Fruit fly (Drosophila melanogaster) whole organism, prepupa: ENCODE results near the gene Adck5.

Source experiments
- Blimp-1 ChIP-seq: fragments of 200-800 bp; sonication (Bioruptor generic); optimal IDR thresholded peaks from 3 replicates; lab custom pipeline; 2017; ENCODE audit warnings: missing biosample characterization, missing genetic modification characterization, mild to moderate bottlenecking, moderate library complexity, missing genetic modification reagents
- CG10669 ChIP-seq: fragments of 200-800 bp; sonication (Bioruptor generic); optimal IDR thresholded peaks from 3 replicates; lab custom pipeline; 2018; ENCODE audit warnings: missing biosample characterization, mild to moderate bottlenecking, missing genetic modification characterization, moderate library complexity
- CG11294 ChIP-seq: fragments of 200-800 bp; sonication (Bioruptor generic); IDR thresholded peaks from 2 replicates; pipeline ENCODE4 v1.3.6; 2022; ENCODE audit warnings: missing biosample characterization, missing genetic modification characterization
- CG11762 ChIP-seq: fragments of 200-800 bp; sonication (Bioruptor generic); optimal IDR thresholded peaks from 3 replicates; lab custom pipeline; 2016; ENCODE audit warnings: missing biosample characterization, missing genetic modification characterization; ENCODE audit not compliant: insufficient read depth
- CG15336 ChIP-seq: fragments of 200-800 bp; sonication (Bioruptor generic); IDR thresholded peaks from 2 replicates; pipeline ENCODE4 v1.3.6; 2022; ENCODE audit warnings: missing biosample characterization, missing genetic modification characterization
- CG16779 ChIP-seq: fragments of 200-800 bp; sonication (Bioruptor generic); optimal IDR thresholded peaks from 3 replicates; lab custom pipeline; 2017; ENCODE audit warnings: missing biosample characterization, mild to moderate bottlenecking, missing genetic modification characterization
- CG31627 ChIP-seq: fragments of 200-800 bp; sonication (Bioruptor generic); optimal IDR thresholded peaks from 3 replicates; lab custom pipeline; 2016; ENCODE audit warnings: missing biosample characterization, missing genetic modification characterization
- CG34406 ChIP-seq: fragments of 200-800 bp; sonication (Bioruptor generic); optimal IDR thresholded peaks from 3 replicates; lab custom pipeline; 2016; ENCODE audit warnings: missing biosample characterization, missing genetic modification characterization
- CG4318 ChIP-seq: fragments of 200-800 bp; sonication (Bioruptor generic); optimal IDR thresholded peaks from 3 replicates; lab custom pipeline; 2017; ENCODE audit warnings: missing biosample characterization, mild to moderate bottlenecking, missing genetic modification characterization
- CG6163 ChIP-seq: fragments of 200-800 bp; sonication (Bioruptor generic); IDR thresholded peaks from 3 replicates; pipeline ENCODE4 v1.3.6; 2022; ENCODE audit warnings: missing biosample characterization, missing genetic modification characterization
- CG6792 ChIP-seq: fragments of 200-800 bp; sonication (Bioruptor generic); optimal IDR thresholded peaks from 3 replicates; lab custom pipeline; 2016; ENCODE audit warnings: missing biosample characterization, missing genetic modification characterization
- CG6808 ChIP-seq: fragments of 200-800 bp; sonication (Bioruptor generic); optimal IDR thresholded peaks from 3 replicates; lab custom pipeline; 2017; ENCODE audit warnings: missing biosample characterization, missing genetic modification characterization, mild to moderate bottlenecking, moderate library complexity, missing genetic modification reagents
- CG7368 ChIP-seq: fragments of 200-800 bp; sonication (Bioruptor generic); optimal IDR thresholded peaks from 3 replicates; lab custom pipeline; 2016; ENCODE audit warnings: missing biosample characterization, missing genetic modification characterization
- CG8632 ChIP-seq: fragments of 200-800 bp; sonication (Bioruptor generic); optimal IDR thresholded peaks from 3 replicates; lab custom pipeline; 2016; ENCODE audit warnings: missing biosample characterization, missing genetic modification characterization
- CG9139 ChIP-seq: fragments of 200-800 bp; sonication (Bioruptor generic); optimal IDR thresholded peaks from 3 replicates; lab custom pipeline; 2017; ENCODE audit warnings: missing biosample characterization, mild to moderate bottlenecking, missing genetic modification characterization
- Eip75B ChIP-seq: fragments of 200-800 bp; sonication (Bioruptor generic); optimal IDR thresholded peaks from 3 replicates; lab custom pipeline; 2016; ENCODE audit warnings: missing biosample characterization, missing genetic modification characterization
- Eip78C ChIP-seq: fragments of 200-800 bp; sonication (Bioruptor generic); peaks from one replicate; lab custom pipeline; 2016; ENCODE audit warnings: missing biosample characterization, missing genetic modification characterization
- Ets21C ChIP-seq: fragments of 200-800 bp; sonication (Bioruptor generic); optimal IDR thresholded peaks from 3 replicates; lab custom pipeline; 2016; ENCODE audit warnings: missing biosample characterization, missing genetic modification characterization
- Ets96B ChIP-seq: fragments of 200-800 bp; optimal IDR thresholded peaks from 2 replicates; lab custom pipeline; 2019; ENCODE audit warnings: missing biosample characterization, mild to moderate bottlenecking, missing genetic modification characterization, moderate library complexity
- Gug ChIP-seq: fragments of 200-800 bp; sonication (Bioruptor generic); IDR thresholded peaks from 2 replicates; pipeline ENCODE4 v1.3.6; 2022; ENCODE audit warnings: missing biosample characterization, missing genetic modification characterization
- Hr39 ChIP-seq: fragments of 200-800 bp; sonication (Bioruptor generic); optimal IDR thresholded peaks from 2 replicates; lab custom pipeline; 2016; ENCODE audit warnings: missing biosample characterization, missing genetic modification characterization
- Hr4 ChIP-seq: fragments of 200-800 bp; sonication (Bioruptor generic); optimal IDR thresholded peaks from 3 replicates; lab custom pipeline; 2016; ENCODE audit warnings: missing biosample characterization, missing genetic modification characterization
- OdsH ChIP-seq: fragments of 200-800 bp; sonication (Bioruptor generic); optimal IDR thresholded peaks from 3 replicates; lab custom pipeline; 2016; ENCODE audit warnings: missing biosample characterization, missing genetic modification characterization
- Sox102F ChIP-seq: fragments of 200-800 bp; sonication (Bioruptor generic); optimal IDR thresholded peaks from 2 replicates; lab custom pipeline; 2016; ENCODE audit warnings: missing biosample characterization, mild to moderate bottlenecking, missing genetic modification characterization
- Sox14 ChIP-seq: fragments of 200-800 bp; sonication (Bioruptor generic); optimal IDR thresholded peaks from 3 replicates; lab custom pipeline; 2016; ENCODE audit warnings: missing biosample characterization, missing genetic modification characterization
- achi ChIP-seq: fragments of 200-800 bp; sonication (Bioruptor generic); optimal IDR thresholded peaks from 3 replicates; lab custom pipeline; 2016; ENCODE audit warnings: missing biosample characterization, missing genetic modification characterization
- cyc ChIP-seq: fragments of 200-800 bp; sonication (Bioruptor generic); optimal IDR thresholded peaks from 3 replicates; lab custom pipeline; 2016; ENCODE audit warnings: missing biosample characterization, missing genetic modification characterization
- dac ChIP-seq: fragments of 200-800 bp; sonication (Bioruptor generic); optimal IDR thresholded peaks from 2 replicates; lab custom pipeline; 2017; ENCODE audit warnings: missing biosample characterization, mild to moderate bottlenecking, missing genetic modification characterization
- eg ChIP-seq: fragments of 200-800 bp; sonication (Bioruptor generic); IDR thresholded peaks from 3 replicates; pipeline ENCODE4 v1.3.6; 2022; ENCODE audit warnings: missing biosample characterization, missing genetic modification characterization
- esn ChIP-seq: fragments of 200-800 bp; sonication (Bioruptor generic); optimal IDR thresholded peaks from 2 replicates; lab custom pipeline; 2016; ENCODE audit warnings: missing biosample characterization, mild to moderate bottlenecking, missing genetic modification characterization, moderate library complexity
- fd59A ChIP-seq: fragments of 200-800 bp; sonication (Bioruptor generic); optimal IDR thresholded peaks from 2 replicates; lab custom pipeline; 2017; ENCODE audit warnings: missing biosample characterization, mild to moderate bottlenecking, missing genetic modification characterization, missing genetic modification reagents
- fkh ChIP-seq: fragments of 200-800 bp; sonication (Bioruptor generic); optimal IDR thresholded peaks from 3 replicates; lab custom pipeline; 2017; ENCODE audit warnings: missing biosample characterization, mild to moderate bottlenecking, missing genetic modification characterization, moderate library complexity
- net ChIP-seq: fragments of 200-800 bp; sonication (Bioruptor generic); optimal IDR thresholded peaks from 3 replicates; lab custom pipeline; 2016; ENCODE audit warnings: missing biosample characterization, missing genetic modification characterization
- pdm3 ChIP-seq: fragments of 200-800 bp; sonication (Bioruptor generic); optimal IDR thresholded peaks from 3 replicates; lab custom pipeline; 2016; ENCODE audit warnings: missing biosample characterization, missing genetic modification characterization
- salr ChIP-seq, 2 experiments: fragments of 200-800 bp; sonication (Bioruptor generic); optimal IDR thresholded peaks; 3 replicates each; lab custom pipeline; 2016 to 2018; ENCODE audit warnings: missing biosample characterization in 2 of 2, missing genetic modification characterization in 2 of 2, mild to moderate bottlenecking in 1 of 2
- spab ChIP-seq: fragments of 200-800 bp; sonication (Bioruptor generic); optimal IDR thresholded peaks from 2 replicates; lab custom pipeline; 2017; ENCODE audit warnings: missing biosample characterization, mild to moderate bottlenecking, missing genetic modification characterization, missing genetic modification reagents
- svp ChIP-seq: fragments of 200-800 bp; sonication (Bioruptor generic); peaks from one replicate; lab custom pipeline; 2016; ENCODE audit warnings: missing biosample characterization, missing genetic modification characterization

Gene Adck5

DNA sequence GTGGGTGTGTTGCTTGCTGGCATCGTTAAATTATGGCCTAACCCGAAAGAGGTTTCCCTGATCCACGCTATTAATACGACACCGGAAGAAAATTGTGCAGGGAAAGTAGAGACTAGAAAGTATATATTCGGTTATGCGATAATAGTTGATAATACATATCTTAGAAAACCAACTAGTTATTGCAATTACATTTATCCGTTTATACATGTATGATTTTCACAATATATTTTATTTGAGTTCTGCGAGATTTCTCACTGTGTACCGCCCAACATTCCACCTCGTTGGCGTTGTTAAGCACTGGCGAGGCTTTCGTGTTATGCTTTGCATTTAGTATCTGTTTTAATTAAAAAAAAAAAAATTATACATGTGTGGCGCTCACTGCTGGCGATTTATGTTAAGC, 14.2 kb upstream of the Adck5 start (continued):
- peak; percentile 38 for TF ChIP-seq CG4318
- TF ChIP-seq Hr39 = peak; percentile 37
- peak; percentile 57 for TF ChIP-seq net
- peak; percentile 62 for TF ChIP-seq pdm3 (GFP tag; lab: Kevin White, UChicago)
- peak; percentile 81 for TF ChIP-seq eg (GFP tag; lab: Robert Waterston, UW)
- TF ChIP-seq svp (GFP tag; lab: Kevin White, UChicago) = no peak
- TF ChIP-seq Ets21C (GFP tag; lab: Kevin White, UChicago) = no peak
- peak; percentile 6 for TF ChIP-seq CG34406 (GFP tag; lab: Kevin White, UChicago)
- peak; percentile 69; the same call in 1 of the 2 replicates for TF ChIP-seq Gug
- peak; percentile 60 for TF ChIP-seq CG11294 (GFP tag; lab: Robert Waterston, UW)
- peak; percentile 38 for TF ChIP-seq CG31627
- peak; percentile 59 for TF ChIP-seq achi (GFP tag; lab: Kevin White, UChicago)
- TF ChIP-seq CG7368 = no peak
- TF ChIP-seq salr (GFP tag; optimal IDR thresholded peaks at IDR 0.05; lab: Kevin White, UChicago) = peak in 1 of 2 experiments; percentile 35
- no peak for TF ChIP-seq Eip75B (GFP tag; lab: Kevin White, UChicago)
- TF ChIP-seq CG11762 (GFP tag; lab: Kevin White, UChicago) = no peak
- TF ChIP-seq CG8632 (GFP tag; lab: Kevin White, UChicago) = no peak
- TF ChIP-seq Hr4 (GFP tag; lab: Kevin White, UChicago) = peak; percentile 71
- TF ChIP-seq esn (GFP tag; lab: Kevin White, UChicago) = peak; percentile 32
- no peak for TF ChIP-seq Blimp-1 (GFP tag; lab: Kevin White, UChicago)
- no peak for TF ChIP-seq Ets96B (tag; lab: Kevin White, UChicago)
- TF ChIP-seq OdsH = peak; percentile 61
- TF ChIP-seq CG9139 (GFP tag; lab: Kevin White, UChicago) = no peak
- peak; percentile 85 for TF ChIP-seq CG15336 (GFP tag; lab: Robert Waterston, UW)
- no peak for TF ChIP-seq CG10669
- TF ChIP-seq CG6792 (GFP tag; lab: Kevin White, UChicago) = no peak
- no peak for TF ChIP-seq dac (GFP tag; lab: Kevin White, UChicago)
- TF ChIP-seq CG6163 (GFP tag; lab: Robert Waterston, UW) = peak; percentile 70
- no peak for TF ChIP-seq spab (GFP tag; lab: Kevin White, UChicago)

DNA sequence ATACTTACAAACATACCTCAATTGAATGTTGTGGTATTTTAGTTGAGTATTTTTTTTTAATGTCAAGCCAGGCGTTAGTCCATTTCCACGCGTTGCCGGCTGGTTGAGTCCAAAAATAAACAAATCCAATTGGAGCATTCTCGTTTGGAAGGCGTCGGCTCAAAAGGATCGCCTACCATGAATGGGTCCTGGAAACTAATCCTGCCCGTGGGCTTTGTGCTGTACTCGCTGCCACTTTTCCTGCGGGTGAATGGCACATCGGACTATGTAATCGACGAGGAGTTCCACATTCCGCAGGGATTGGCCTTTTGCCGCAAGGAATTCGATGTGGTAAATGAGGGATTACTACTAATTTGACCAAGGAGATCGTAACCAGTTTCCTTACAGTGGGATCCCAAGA, 4.7 kb upstream of the Adck5 start, which contains the start of gene Alg10:
Alg10 (plus strand) TSS at position 73 of the 400 bp plus-strand sequence.
- peak; percentile 57 for TF ChIP-seq fkh
- no peak for TF ChIP-seq eg (GFP tag; lab: Robert Waterston, UW)

- 0 out of 3 replicates have a peak, but pooled peaks have one; percentile 36 for TF ChIP-seq CG6163 (GFP tag; lab: Robert Waterston, UW)
- peak; percentile 69 for TF ChIP-seq Eip78C (GFP tag; lab: Kevin White, UChicago)
- no peak for TF ChIP-seq fd59A (GFP tag; lab: Kevin White, UChicago)
- TF ChIP-seq pdm3 (GFP tag; lab: Kevin White, UChicago) = peak; percentile 4
- TF ChIP-seq, all 60 proteins: peak for 3
Measured at dm6 chr3L:11173049-11173564, 3.5 kb downstream of the Adck5 start, which contains the start of gene CG14142. Gene CG14142, plus strand, starts transcription at chr3L:11173514.

- TF ChIP-seq cyc = no peak
- TF ChIP-seq CG6792 (GFP tag; lab: Kevin White, UChicago) = no peak
- no peak for TF ChIP-seq CG16779
Measured at dm6 chr3L:11182994-11183393, 13.4 kb downstream of the Adck5 start.

DNA sequence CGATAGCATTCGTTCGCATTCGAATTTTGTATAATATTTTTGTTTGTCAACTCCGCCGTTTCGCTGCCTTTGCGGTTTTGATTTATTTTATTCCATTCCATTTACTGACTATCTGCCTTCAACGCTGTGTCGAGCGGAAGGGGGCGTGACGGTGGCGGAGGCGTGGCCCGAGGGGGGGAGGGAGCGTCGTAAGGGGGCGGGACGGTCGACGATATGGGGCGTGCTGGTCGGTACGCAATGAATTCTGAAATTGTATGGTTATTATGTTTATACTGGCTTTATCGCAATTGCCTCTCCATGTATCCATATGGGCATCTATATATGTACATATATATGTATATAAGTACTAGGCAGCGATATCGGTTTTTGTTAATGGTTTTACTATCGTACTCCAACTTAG, 14.3 kb downstream of the Adck5 start:
- TF ChIP-seq CG6808 (GFP tag; lab: Kevin White, UChicago) (no peak), svp (GFP tag; lab: Kevin White, UChicago) (no peak), Sox102F (GFP tag; lab: Kevin White, UChicago) (no peak), Hr4 (GFP tag; lab: Kevin White, UChicago) (no peak), Sox14 (GFP tag; lab: Kevin White, UChicago) (no peak), CG4318 (no peak), cyc (no peak)
